Fruit fly (Drosophila melanogaster) whole organism, pupa: ENCODE measurements around the gene CG2209.

Experiments
- CG14655 ChIP-seq: fragments of 200-800 bp; sonication (Bioruptor generic); optimal IDR thresholded peaks from 3 replicates; lab custom pipeline; 2017; ENCODE audit warnings: mild to moderate bottlenecking, missing biosample characterization, missing genetic modification reagents, missing genetic modification characterization
- CG17806 ChIP-seq: fragments of 200-800 bp; sonication (Bioruptor generic); optimal IDR thresholded peaks from 2 replicates; lab custom pipeline; 2018; ENCODE audit warnings: missing biosample characterization, mild to moderate bottlenecking, missing genetic modification characterization, moderate library complexity
- CG4496 ChIP-seq: fragments of 200-800 bp; sonication (Bioruptor generic); IDR thresholded peaks from 3 replicates; pipeline ENCODE4 v1.3.6; 2022; ENCODE audit warnings: missing biosample characterization, missing genetic modification characterization
- CG8159 ChIP-seq: fragments of 200-800 bp; sonication (Bioruptor generic); optimal IDR thresholded peaks from 3 replicates; lab custom pipeline; 2018; ENCODE audit warnings: missing biosample characterization, mild to moderate bottlenecking, missing genetic modification characterization, moderate library complexity
- CG8301 ChIP-seq: fragments of 200-800 bp; sonication (Bioruptor generic); optimal IDR thresholded peaks from 2 replicates; lab custom pipeline; 2018; ENCODE audit warnings: missing biosample characterization, mild to moderate bottlenecking, missing genetic modification characterization
- D1 ChIP-seq: fragments of 200-800 bp; sonication (Bioruptor generic); optimal IDR thresholded peaks from 2 replicates; lab custom pipeline; 2018; ENCODE audit warnings: missing biosample characterization, mild to moderate bottlenecking, missing genetic modification characterization, moderate library complexity
- EcR ChIP-seq: fragments of 200-800 bp; sonication (Bioruptor generic); optimal IDR thresholded peaks from 3 replicates; lab custom pipeline; 2019; ENCODE audit warnings: missing biosample characterization, missing genetic modification characterization, mild to moderate bottlenecking, moderate library complexity, missing genetic modification reagents
- Pif1B ChIP-seq: fragments of 200-800 bp; sonication (Bioruptor generic); optimal IDR thresholded peaks from 3 replicates; lab custom pipeline; 2016; ENCODE audit warnings: missing biosample characterization, missing genetic modification characterization

- TF ChIP-seq CG17806 (tag; lab: Kevin White, UChicago) (no peak), Pif1B (no peak), D1 (tag; lab: Kevin White, UChicago) (no peak), CG4496 (GFP tag; lab: Robert Waterston, UW) (no peak), CG8301 (tag; lab: Kevin White, UChicago) (no peak), CG14655 (GFP tag; lab: Kevin White, UChicago) (no peak), EcR (no peak), CG8159 (no peak)
Measured at dm6 chrX:12984224-12984623, 37.8 kb upstream of the CG2209 start, which contains the start of gene CG32643.
